Fruit fly (Drosophila melanogaster) whole organism, larva: ENCODE measurements around the gene HIP-R.
A peak's percentile ranks its signal among the peaks of the same experiment; 100 is the strongest.
"Not testable (repeated sequence)": the region's sequence is repeated elsewhere in the genome, so short reads cannot be mapped to it uniquely, and the experiment has no call there.

ENCODE experiments used
- noc ChIP-seq: fragments of 200-800 bp; sonication (Bioruptor generic); optimal IDR thresholded peaks from 3 replicates; lab custom pipeline; 2019; ENCODE audit warnings: missing biosample characterization, mild to moderate bottlenecking, missing genetic modification characterization, moderate library complexity

HIP-R gene

dm6 chrX:3789769-3790168 lies at the start of gene HIP-R:
HIP-R (plus strand) TSS chrX:3789969.
- not testable (repeated sequence) for TF ChIP-seq noc (tag; lab: Kevin White, UChicago)

dm6 chrX:3740319-3740718 lies 49.5 kb upstream of the HIP-R start:
- no peak for TF ChIP-seq noc (tag; lab: Kevin White, UChicago)

- peak; percentile 6 for TF ChIP-seq noc (tag; lab: Kevin White, UChicago)
Measured at dm6 chrX:3740725-3741440, 48.9 kb upstream of the HIP-R start.

dm6 chrX:3741611-3742001 lies 48.2 kb upstream of the HIP-R start:
- TF ChIP-seq noc (tag; lab: Kevin White, UChicago), result no peak

- TF ChIP-seq noc (tag; lab: Kevin White, UChicago), result peak; percentile 99
Measured at dm6 chrX:3742002-3742722, 47.6 kb upstream of the HIP-R start.

dm6 chrX:3742723-3743004 lies 47.1 kb upstream of the HIP-R start:
- TF ChIP-seq noc (tag; lab: Kevin White, UChicago), result no peak

dm6 chrX:3743005-3743890 lies 46.5 kb upstream of the HIP-R start:
- TF ChIP-seq noc (tag; lab: Kevin White, UChicago), result peak; percentile 83

dm6 chrX:3743891-3744491 lies 45.8 kb upstream of the HIP-R start:
- TF ChIP-seq noc (tag; lab: Kevin White, UChicago), result peak; percentile 83

- TF ChIP-seq noc (tag; lab: Kevin White, UChicago), result no peak
Measured at dm6 chrX:3744492-3745263, 45.1 kb upstream of the HIP-R start.

dm6 chrX:3745264-3745564 lies 44.6 kb upstream of the HIP-R start:
- peak; percentile 42 for TF ChIP-seq noc (tag; lab: Kevin White, UChicago)

- TF ChIP-seq noc (tag; lab: Kevin White, UChicago), result no peak
Measured at dm6 chrX:3746898-3747297, 42.9 kb upstream of the HIP-R start.

- no peak for TF ChIP-seq noc (tag; lab: Kevin White, UChicago)
Measured at dm6 chrX:3747566-3747965, 42.2 kb upstream of the HIP-R start.

dm6 chrX:3748248-3748647 lies 41.5 kb upstream of the HIP-R start:
- peak; percentile 79 for TF ChIP-seq noc (tag; lab: Kevin White, UChicago)

- no peak for TF ChIP-seq noc (tag; lab: Kevin White, UChicago)
Measured at dm6 chrX:3748741-3749484, 40.9 kb upstream of the HIP-R start.
